Worm (Caenorhabditis elegans): Measurements from ENCODE around the gene pde-4.

The pde-4 gene

ce11 chrII:7666967-7667366 lies 15.9 kb upstream of the pde-4 start, which contains the start of gene lir-2:
Gene lir-2, plus strand, starts transcription at chrII:7667267.
- TF ChIP-seq aly-1 (tag; optimal IDR thresholded peaks at IDR 0.05) (no peak), F13C5.2 (tag; optimal IDR thresholded peaks at IDR 0.05) (peak; percentile 7), pes-1 (GFP tag; IDR thresholded peaks at IDR 0.05) (peak; percentile 8; the same call in 1 of the 2 replicates), ceh-36 (tag; optimal IDR thresholded peaks at IDR 0.05) (no peak), ama-1 (optimal IDR thresholded peaks at IDR 0.05) (no peak), flt-1 (GFP tag; IDR thresholded peaks at IDR 0.05) (no peak), hmg-4 (GFP tag; optimal IDR thresholded peaks at IDR 0.05) (no peak), B0310.2 (tag; optimal IDR thresholded peaks at IDR 0.05) (no peak), tbx-11 (GFP tag; IDR thresholded peaks at IDR 0.05) (no peak)

ce11 chrII:7666338-7666737 lies 15.3 kb upstream of the pde-4 start:
- no peak for TF ChIP-seq hnd-1 (tag; optimal IDR thresholded peaks at IDR 0.05)
- no peak for TF ChIP-seq tra-4 (tag; optimal IDR thresholded peaks at IDR 0.05)
- no peak for TF ChIP-seq ets-7 (tag; optimal IDR thresholded peaks at IDR 0.05)
- TF ChIP-seq tbx-37 (GFP tag; conservative IDR thresholded peaks at IDR 0.05): no peak
- TF ChIP-seq aly-1 (tag; optimal IDR thresholded peaks at IDR 0.05): no peak
- TF ChIP-seq pes-1 (GFP tag; IDR thresholded peaks at IDR 0.05): no peak
- no peak for TF ChIP-seq scrt-1 (GFP tag; IDR thresholded peaks at IDR 0.05)
- TF ChIP-seq ceh-36 (tag; optimal IDR thresholded peaks at IDR 0.05): no peak
- TF ChIP-seq flt-1 (GFP tag; IDR thresholded peaks at IDR 0.05): no peak
- TF ChIP-seq hmbx-1 (tag; optimal IDR thresholded peaks at IDR 0.05): no peak
- TF ChIP-seq ama-1 (optimal IDR thresholded peaks at IDR 0.05): no peak
- no peak for TF ChIP-seq F13C5.2 (tag; optimal IDR thresholded peaks at IDR 0.05)
- no peak for TF ChIP-seq ceh-13 (GFP tag; optimal IDR thresholded peaks at IDR 0.05)

ce11 chrII:7663704-7664660 lies 12.9 kb upstream of the pde-4 start, which contains the start of the genes F18A1.7 and rpa-1:
Gene F18A1.7, minus strand, starts transcription at chrII:7663754.
Gene rpa-1, plus strand, starts transcription at chrII:7664582.
- TF ChIP-seq ceh-36 (tag; optimal IDR thresholded peaks at IDR 0.05) (no peak), hmg-4 (GFP tag; optimal IDR thresholded peaks at IDR 0.05) (no peak), flt-1 (GFP tag; IDR thresholded peaks at IDR 0.05) (0 out of 2 replicates have a peak, but pooled peaks have one; percentile 30), F13C5.2 (tag; optimal IDR thresholded peaks at IDR 0.05) (peak; percentile 39), ceh-13 (GFP tag; optimal IDR thresholded peaks at IDR 0.05) (no peak), ets-7 (tag; optimal IDR thresholded peaks at IDR 0.05) (no peak), sea-1 (GFP tag; conservative IDR thresholded peaks at IDR 0.05) (no peak), hnd-1 (tag; optimal IDR thresholded peaks at IDR 0.05) (no peak), hmbx-1 (tag; optimal IDR thresholded peaks at IDR 0.05) (no peak), tbx-37 (GFP tag; conservative IDR thresholded peaks at IDR 0.05) (no peak)

ce11 chrII:7663028-7663427 lies 12.0 kb upstream of the pde-4 start:
- TF ChIP-seq tbx-37 (GFP tag; conservative IDR thresholded peaks at IDR 0.05) (no peak), tra-4 (tag; optimal IDR thresholded peaks at IDR 0.05) (no peak), aly-1 (tag; optimal IDR thresholded peaks at IDR 0.05) (no peak), flt-1 (GFP tag; IDR thresholded peaks at IDR 0.05) (no peak), ceh-13 (GFP tag; optimal IDR thresholded peaks at IDR 0.05) (no peak), F13C5.2 (tag; optimal IDR thresholded peaks at IDR 0.05) (no peak), ceh-36 (tag; optimal IDR thresholded peaks at IDR 0.05) (no peak), ama-1 (optimal IDR thresholded peaks at IDR 0.05) (no peak), hmg-4 (GFP tag; optimal IDR thresholded peaks at IDR 0.05) (no peak), tbx-11 (GFP tag; IDR thresholded peaks at IDR 0.05) (no peak)

- TF ChIP-seq tbx-11 (GFP tag; IDR thresholded peaks at IDR 0.05) (no peak), sea-1 (GFP tag; conservative IDR thresholded peaks at IDR 0.05) (no peak), tra-4 (tag; optimal IDR thresholded peaks at IDR 0.05) (no peak), aly-1 (tag; optimal IDR thresholded peaks at IDR 0.05) (no peak)
Measured at ce11 chrII:7662008-7662686, 11.1 kb upstream of the pde-4 start, which contains the start of gene alfa-1. Gene alfa-1, minus strand, starts transcription at chrII:7662522.

ce11 chrII:7643214-7643613 lies 7.8 kb downstream of the pde-4 start:
- no peak for TF ChIP-seq ceh-13 (GFP tag; optimal IDR thresholded peaks at IDR 0.05)

- no peak for TF ChIP-seq tbx-37 (GFP tag; conservative IDR thresholded peaks at IDR 0.05)
- TF ChIP-seq ama-1 (optimal IDR thresholded peaks at IDR 0.05): no peak
- TF ChIP-seq ceh-36 (tag; optimal IDR thresholded peaks at IDR 0.05): no peak
- no peak for TF ChIP-seq hmbx-1 (tag; optimal IDR thresholded peaks at IDR 0.05)
- TF ChIP-seq F13C5.2 (tag; optimal IDR thresholded peaks at IDR 0.05): no peak
- no peak for TF ChIP-seq hmg-4 (GFP tag; optimal IDR thresholded peaks at IDR 0.05)
- TF ChIP-seq tbx-11 (GFP tag; IDR thresholded peaks at IDR 0.05): no peak
Measured at ce11 chrII:7642016-7642653, 8.9 kb downstream of the pde-4 start.

Measured in whole organism, early embryonic.